Worm (Caenorhabditis elegans): Measurements from ENCODE around the gene T24H10.5.

DNA sequence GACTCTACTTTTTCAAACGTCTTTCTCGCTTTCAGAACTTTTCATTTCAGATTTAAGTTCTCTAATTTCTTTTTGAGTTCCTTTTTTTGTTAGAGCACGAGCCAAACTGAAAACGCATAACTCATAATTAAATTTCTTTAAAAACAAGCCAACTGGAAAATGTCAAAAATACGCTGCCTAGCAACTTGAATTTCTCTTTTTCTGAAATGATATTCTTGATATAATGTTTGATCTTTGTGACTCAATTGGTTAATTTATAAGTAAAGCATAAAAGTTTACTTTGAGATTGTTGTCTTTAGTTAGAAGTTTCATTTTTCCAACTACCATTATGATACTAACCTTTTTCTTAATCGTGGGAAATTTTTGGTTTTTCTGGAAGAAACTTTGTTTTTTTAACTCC is 40.2 kb downstream of the T24H10.5 start:
- no peak for TF ChIP-seq mep-1 (tag; optimal IDR thresholded peaks at IDR 0.05)
- TF ChIP-seq pqm-1 (tag; optimal IDR thresholded peaks at IDR 0.05): no peak
- no peak for TF ChIP-seq lin-35 (GFP tag; optimal IDR thresholded peaks at IDR 0.05)
- no peak for TF ChIP-seq nhr-28 (tag; optimal IDR thresholded peaks at IDR 0.05)
- no peak for TF ChIP-seq skn-1 (tag; optimal IDR thresholded peaks at IDR 0.05)
- no peak for TF ChIP-seq nhr-20 (tag; optimal IDR thresholded peaks at IDR 0.05)
- TF ChIP-seq aha-1 (tag; optimal IDR thresholded peaks at IDR 0.05): no peak
- TF ChIP-seq nhr-12 (tag; optimal IDR thresholded peaks at IDR 0.05): no peak
- no peak for TF ChIP-seq unc-62 (GFP tag; optimal IDR thresholded peaks at IDR 0.05)

Data from whole organism, L1 larva.